Worm (Caenorhabditis elegans) whole organism, late embryonic: ENCODE data around the gene srbc-17.
"Not testable (repeated sequence)": the region's sequence is repeated elsewhere in the genome, so short reads cannot be mapped to it uniquely, and the experiment has no call there.

Experiments
- C08G9.2 ChIP-seq: sonication (generic microtip); optimal IDR thresholded peaks from 2 replicates; lab custom pipeline; 2016; ENCODE audit warnings: mild to moderate bottlenecking, missing genetic modification characterization, moderate library complexity, missing compliant biosample characterization
- C38D4.7 ChIP-seq: fragments of 200-800 bp; sonication (Bioruptor generic); optimal IDR thresholded peaks from 2 replicates; lab custom pipeline; 2018; ENCODE audit warnings: mild to moderate bottlenecking, missing genetic modification characterization, moderate library complexity, missing compliant biosample characterization
- F13H6.1 ChIP-seq: sonication (generic microtip); optimal IDR thresholded peaks from 2 replicates; lab custom pipeline; 2016; ENCODE audit warnings: missing genetic modification characterization, missing compliant biosample characterization
- K09A11.1 ChIP-seq: sonication (generic microtip); optimal IDR thresholded peaks from 2 replicates; lab custom pipeline; 2017; ENCODE audit warnings: antibody characterized with exemption, mild to moderate bottlenecking, missing genetic modification characterization, missing compliant biosample characterization; ENCODE audit not compliant: insufficient read depth
- T23F11.4 ChIP-seq: fragments of 200-800 bp; sonication (Bioruptor generic); optimal IDR thresholded peaks from 2 replicates; lab custom pipeline; 2018; ENCODE audit warnings: mild to moderate bottlenecking, missing genetic modification characterization, missing compliant biosample characterization
- ahr-1 ChIP-seq: sonication (generic microtip); optimal IDR thresholded peaks from 2 replicates; lab custom pipeline; 2016; ENCODE audit warnings: missing genetic modification characterization, missing compliant biosample characterization
- ama-1 ChIP-seq: fragments of 150-350 bp; optimal IDR thresholded peaks from 2 replicates; lab custom pipeline; 2014
- ceh-14 ChIP-seq: sonication (generic microtip); optimal IDR thresholded peaks from 2 replicates; lab custom pipeline; 2016; ENCODE audit warnings: missing genotype, missing genetic modification characterization, missing compliant biosample characterization
- ceh-18 ChIP-seq: sonication (generic microtip); optimal IDR thresholded peaks from 2 replicates; lab custom pipeline; 2016; ENCODE audit warnings: missing genetic modification characterization, missing compliant biosample characterization
- ceh-19 ChIP-seq: fragments of 200-800 bp; sonication (Bioruptor generic); optimal IDR thresholded peaks from 2 replicates; lab custom pipeline; 2018; ENCODE audit warnings: mild to moderate bottlenecking, missing genetic modification characterization, missing compliant biosample characterization
- ceh-24 ChIP-seq: sonication (generic microtip); optimal IDR thresholded peaks from 2 replicates; lab custom pipeline; 2016; ENCODE audit warnings: mild to moderate bottlenecking, missing genetic modification characterization, missing compliant biosample characterization
- ceh-30 ChIP-seq: fragments of 150-350 bp; optimal IDR thresholded peaks from 2 replicates; lab custom pipeline; 2014; ENCODE audit warnings: missing biosample characterization, missing genetic modification characterization
- ceh-45 ChIP-seq: fragments of 200-800 bp; sonication (Bioruptor generic); IDR thresholded peaks from 2 replicates; pipeline ENCODE4 v1.3.6; 2022; ENCODE audit warnings: missing genetic modification reagents, missing genetic modification characterization, missing compliant biosample characterization
- ceh-6 ChIP-seq: fragments of 200-800 bp; sonication (Bioruptor generic); optimal IDR thresholded peaks from 2 replicates; lab custom pipeline; 2018; ENCODE audit warnings: mild to moderate bottlenecking, missing genetic modification characterization, missing compliant biosample characterization
- ceh-9 ChIP-seq: sonication (generic microtip); optimal IDR thresholded peaks from 2 replicates; lab custom pipeline; 2016; ENCODE audit warnings: mild to moderate bottlenecking, missing genetic modification characterization, inconsistent platforms, missing compliant biosample characterization
- che-1 ChIP-seq: sonication (generic microtip); optimal IDR thresholded peaks from 2 replicates; lab custom pipeline; 2016; ENCODE audit warnings: mild to moderate bottlenecking, missing genetic modification characterization, missing compliant biosample characterization
- dmd-4 ChIP-seq: sonication (generic microtip); optimal IDR thresholded peaks from 2 replicates; lab custom pipeline; 2016; ENCODE audit warnings: borderline replicate concordance, missing genetic modification characterization, missing compliant biosample characterization
- elt-2 ChIP-seq: sonication (generic microtip); optimal IDR thresholded peaks from 2 replicates; lab custom pipeline; 2016; ENCODE audit warnings: missing genetic modification reagents, missing genetic modification characterization, missing compliant biosample characterization
- fax-1 ChIP-seq: sonication (generic microtip); optimal IDR thresholded peaks from 2 replicates; lab custom pipeline; 2016; ENCODE audit warnings: missing genotype, missing genetic modification characterization, missing compliant biosample characterization
- hlh-15 ChIP-seq: sonication (generic microtip); optimal IDR thresholded peaks from 2 replicates; lab custom pipeline; 2016; ENCODE audit warnings: missing genetic modification characterization, missing compliant biosample characterization
- lim-6 ChIP-seq: sonication (generic microtip); optimal IDR thresholded peaks from 2 replicates; lab custom pipeline; 2016; ENCODE audit warnings: missing genetic modification characterization, missing compliant biosample characterization
- mec-3 ChIP-seq: sonication (generic microtip); optimal IDR thresholded peaks from 2 replicates; lab custom pipeline; 2016; ENCODE audit warnings: borderline replicate concordance, missing genetic modification characterization, missing compliant biosample characterization
- nhr-11 ChIP-seq: fragments of 150-350 bp; optimal IDR thresholded peaks from 2 replicates; lab custom pipeline; 2014; ENCODE audit warnings: missing biosample characterization, missing genetic modification characterization
- npax-4 ChIP-seq: sonication (generic microtip); optimal IDR thresholded peaks from 2 replicates; lab custom pipeline; 2016; ENCODE audit warnings: missing genetic modification characterization, missing compliant biosample characterization
- odd-2 ChIP-seq: sonication (generic microtip); optimal IDR thresholded peaks from 2 replicates; lab custom pipeline; 2017; ENCODE audit warnings: antibody characterized with exemption, mild to moderate bottlenecking, missing genetic modification characterization, missing compliant biosample characterization
- pag-3 ChIP-seq: sonication (generic microtip); optimal IDR thresholded peaks from 2 replicates; lab custom pipeline; 2016; ENCODE audit warnings: missing compliant biosample characterization, missing genetic modification characterization, borderline replicate concordance
- pat-9 ChIP-seq: fragments of 200-800 bp; sonication (Bioruptor generic); optimal IDR thresholded peaks from 2 replicates; lab custom pipeline; 2018; ENCODE audit warnings: mild to moderate bottlenecking, missing genetic modification characterization, moderate library complexity, missing compliant biosample characterization
- pha-2 ChIP-seq: sonication (generic microtip); optimal IDR thresholded peaks from 2 replicates; lab custom pipeline; 2017; ENCODE audit warnings: mild to moderate bottlenecking, missing genetic modification characterization, missing compliant biosample characterization
- pha-4 ChIP-seq: fragments of 150-350 bp; optimal IDR thresholded peaks from 2 replicates; lab custom pipeline; 2018; ENCODE audit warnings: missing biosample characterization, missing genetic modification reagents, missing genetic modification characterization
- pros-1 ChIP-seq: fragments of 150-350 bp; optimal IDR thresholded peaks from 2 replicates; lab custom pipeline; 2014; ENCODE audit warnings: missing biosample characterization, missing genetic modification reagents, missing genetic modification characterization
- ref-2 ChIP-seq: sonication (generic microtip); optimal IDR thresholded peaks from 2 replicates; lab custom pipeline; 2016; ENCODE audit warnings: missing genetic modification characterization, missing compliant biosample characterization
- sdc-2 ChIP-seq: sonication (generic microtip); optimal IDR thresholded peaks from 2 replicates; lab custom pipeline; 2016; ENCODE audit warnings: missing genotype, missing genetic modification characterization, missing compliant biosample characterization
- syd-9 ChIP-seq: sonication (generic microtip); optimal IDR thresholded peaks from 2 replicates; lab custom pipeline; 2016; ENCODE audit warnings: mild to moderate bottlenecking, missing genetic modification characterization, moderate library complexity, missing compliant biosample characterization
- tbx-7 ChIP-seq: sonication (generic microtip); optimal IDR thresholded peaks from 2 replicates; lab custom pipeline; 2016; ENCODE audit warnings: missing genotype, missing genetic modification characterization, missing compliant biosample characterization
- unc-3 ChIP-seq, 2 experiments: fragments of 200-800 bp in 1 of 2; sonication (Bioruptor generic) in 1 of 2; sonication (generic microtip) in 1 of 2; conservative IDR thresholded peaks in 1 of 2; optimal IDR thresholded peaks in 1 of 2; 2 replicates each; pipeline versions ENCODE4 v1.3.6 to Lab custom; 2016 to 2022; ENCODE audit warnings: missing compliant biosample characterization in 2 of 2, missing genetic modification characterization in 2 of 2, missing genetic modification reagents in 1 of 2
- unc-86 ChIP-seq: sonication (generic microtip); optimal IDR thresholded peaks from 2 replicates; lab custom pipeline; 2016; ENCODE audit warnings: missing genetic modification characterization, missing compliant biosample characterization
- ztf-16 ChIP-seq: sonication (generic microtip); optimal IDR thresholded peaks from 2 replicates; lab custom pipeline; 2017; ENCODE audit warnings: missing genetic modification characterization, missing compliant biosample characterization

srbc-17 gene

ce11 chrV:2144408-2144807, 33.1 kb upstream of the srbc-17 start, which contains the start of gene F22F7.12:
F22F7.12 (minus strand) TSS chrV:2144508.
- TF ChIP-seq nhr-11 (tag; lab: Kevin White, UChicago); ceh-9 (tag; lab: Kevin White, UChicago); T23F11.4 (GFP tag; lab: Kevin White, UChicago): not testable (repeated sequence)

ce11 chrV:2146044-2146443, 31.5 kb upstream of the srbc-17 start, which contains the start of gene str-52:
str-52 (minus strand) TSS chrV:2146144.
- no peak for TF ChIP-seq pha-2 (tag; lab: Kevin White, UChicago)
- TF ChIP-seq ztf-16 (tag; lab: Kevin White, UChicago): no peak

- TF ChIP-seq lim-6 (tag; lab: Kevin White, UChicago) (no peak), unc-86 (tag; lab: Kevin White, UChicago) (no peak), K09A11.1 (tag; lab: Kevin White, UChicago) (no peak), npax-4 (tag; lab: Kevin White, UChicago) (no peak), syd-9 (tag; lab: Kevin White, UChicago) (no peak), che-1 (tag; lab: Kevin White, UChicago) (no peak), ama-1 (no peak), ref-2 (tag; lab: Kevin White, UChicago) (no peak)
- TF ChIP-seq, all 69 proteins: peak for 0
Observed at ce11 chrV:2146795-2147194, 30.7 kb upstream of the srbc-17 start, which contains the start of gene srbc-20. srbc-20 (plus strand) TSS chrV:2147095.

- TF ChIP-seq ceh-18 (tag; lab: Kevin White, UChicago) (no peak), elt-2 (tag; lab: Kevin White, UChicago) (no peak), mec-3 (tag; lab: Kevin White, UChicago) (no peak), tbx-7 (tag; lab: Kevin White, UChicago) (no peak), fax-1 (tag; lab: Kevin White, UChicago) (no peak), lim-6 (tag; lab: Kevin White, UChicago) (no peak), ceh-30 (tag; lab: Kevin White, UChicago) (no peak), pha-2 (tag; lab: Kevin White, UChicago) (no peak), pat-9 (no peak), ceh-19 (no peak), ref-2 (tag; lab: Kevin White, UChicago) (no peak), C08G9.2 (no peak), ama-1 (no peak), ahr-1 (tag; lab: Kevin White, UChicago) (no peak), ceh-45 (GFP tag; lab: Robert Waterston, UW) (no peak), ceh-24 (no peak), odd-2 (tag; lab: Kevin White, UChicago) (no peak), dmd-4 (tag; lab: Kevin White, UChicago) (no peak), npax-4 (tag; lab: Kevin White, UChicago) (no peak), unc-86 (tag; lab: Kevin White, UChicago) (no peak)
- TF ChIP-seq, all 69 proteins: peak for 0
Observed at ce11 chrV:2149432-2149831, 28.1 kb upstream of the srbc-17 start, which contains the start of gene C45H4.21. C45H4.21 (minus strand) TSS chrV:2149532.

ce11 chrV:2150876-2151275, 26.6 kb upstream of the srbc-17 start, which contains the start of gene C45H4.13:
C45H4.13 (minus strand) TSS chrV:2150976.
- TF ChIP-seq ceh-6 (GFP tag; lab: Kevin White, UChicago) (no peak), pha-4 (tag; lab: Kevin White, UChicago) (no peak)

ce11 chrV:2151458-2151857, 26.1 kb upstream of the srbc-17 start, which contains the start of gene srbc-24:
srbc-24 (plus strand) TSS chrV:2151758.
- TF ChIP-seq ceh-6 (GFP tag; lab: Kevin White, UChicago): no peak
- TF ChIP-seq sdc-2 (tag; lab: Kevin White, UChicago): no peak
- no peak for TF ChIP-seq C38D4.7 (GFP tag; lab: Kevin White, UChicago)
- TF ChIP-seq unc-3 (GFP tag; conservative IDR thresholded peaks at IDR 0.05; lab: Robert Waterston, UW): no peak
- no peak for TF ChIP-seq unc-3 (tag; optimal IDR thresholded peaks at IDR 0.05; lab: Kevin White, UChicago)
- TF ChIP-seq F13H6.1 (tag; lab: Kevin White, UChicago): no peak
- no peak for TF ChIP-seq pros-1 (tag; lab: Kevin White, UChicago)
- TF ChIP-seq elt-2 (tag; lab: Kevin White, UChicago): no peak
- no peak for TF ChIP-seq pag-3 (tag; lab: Kevin White, UChicago)
- no peak for TF ChIP-seq ceh-14
- TF ChIP-seq ceh-18 (tag; lab: Kevin White, UChicago): no peak
- TF ChIP-seq K09A11.1 (tag; lab: Kevin White, UChicago): no peak
- TF ChIP-seq hlh-15 (tag; lab: Kevin White, UChicago): no peak
